Comparison of ENCODE assay signal across 1 fruit fly cellular context in the genomic region with DNA sequence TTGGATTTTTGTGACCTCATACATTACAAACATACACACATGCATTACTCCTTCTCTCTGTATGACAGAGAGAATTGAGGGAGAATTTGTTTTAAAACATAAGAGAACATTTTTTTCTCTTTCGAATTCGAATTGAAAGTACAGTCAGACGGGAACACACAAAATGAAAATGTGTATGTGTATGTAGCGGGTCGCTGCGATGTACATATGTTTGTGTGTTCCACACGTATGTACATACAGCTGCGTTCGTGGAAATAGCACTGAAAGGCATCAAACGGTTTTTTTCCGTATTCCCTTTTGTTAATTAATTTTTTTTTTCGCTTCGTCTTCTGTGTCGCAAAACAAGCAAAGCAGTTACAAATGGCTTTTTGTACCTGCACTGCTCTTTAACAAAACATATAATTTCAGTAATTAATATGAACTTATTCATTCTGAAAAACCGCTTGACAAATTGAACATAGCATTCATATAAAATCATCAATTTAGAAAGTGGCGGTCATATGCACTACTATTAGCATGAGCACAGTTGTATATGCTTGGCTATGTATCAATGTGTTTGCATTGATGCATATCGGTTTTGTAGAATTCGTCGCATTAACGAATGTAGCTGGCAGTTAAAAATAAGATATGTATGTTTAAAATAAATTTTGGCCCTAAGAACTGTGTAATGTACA.
TF ChIP-seq lines count a peak whose summit lies in the region.

No protein-coding gene starts in this region.

TF ChIP-seq in whole organism, embryonic, 481 proteins besides CTCF, POLR2A, EP300 and RAD21 (continued from another document):
- TF ChIP-seq Dad (GFP tag; optimal IDR thresholded peaks at IDR 0.05; lab: Kevin White, UChicago) (peak; percentile 94), CG30020 (tag; optimal IDR thresholded peaks at IDR 0.05; lab: Kevin White, UChicago) (peak; percentile 90), Trl (optimal IDR thresholded peaks at IDR 0.05; lab: Kevin White, UChicago) (peak; percentile 71 to 84), Trl (GFP tag; optimal IDR thresholded peaks at IDR 0.05; lab: Kevin White, UChicago) (peak; percentile 95), CG33213 (GFP tag; optimal IDR thresholded peaks at IDR 0.05; lab: Kevin White, UChicago) (peak; percentile 92), nerfin-2 (GFP tag; IDR thresholded peaks at IDR 0.05; lab: Robert Waterston, UW; ENCODE audit: partially characterized antibody) (no peak), CG3726 (GFP tag; IDR thresholded peaks at IDR 0.05; lab: Robert Waterston, UW) (no peak; the same call in 2 of the 3 replicates), CG5245 (GFP tag; optimal IDR thresholded peaks at IDR 0.05; lab: Kevin White, UChicago) (peak; percentile 83), Xrp1 (GFP tag; IDR thresholded peaks at IDR 0.05; lab: Robert Waterston, UW) (peak; percentile 94), gt (GFP tag; IDR thresholded peaks at IDR 0.05; lab: Robert Waterston, UW) (peak; percentile 84), HLH4C (GFP tag; IDR thresholded peaks at IDR 0.05; lab: Robert Waterston, UW; ENCODE audit: partially characterized antibody) (no peak), kni (GFP tag; optimal IDR thresholded peaks at IDR 0.05; lab: Kevin White, UChicago) (peak; percentile 94), CG18262 (tag; optimal IDR thresholded peaks at IDR 0.05; lab: Kevin White, UChicago) (peak; percentile 98), bigmax (GFP tag; optimal IDR thresholded peaks at IDR 0.05; lab: Kevin White, UChicago) (peak; percentile 61), Dp (GFP tag; optimal IDR thresholded peaks at IDR 0.05; lab: Kevin White, UChicago) (peak; percentile 11), odd (GFP tag; optimal IDR thresholded peaks at IDR 0.05; lab: Kevin White, UChicago) (peak; percentile 97), Lhr (GFP tag; optimal IDR thresholded peaks at IDR 0.05; lab: Kevin White, UChicago) (peak; percentile 86), MESR4 (GFP tag; optimal IDR thresholded peaks at IDR 0.05; lab: Kevin White, UChicago) (peak; percentile 53), wek (GFP tag; optimal IDR thresholded peaks at IDR 0.05; lab: Kevin White, UChicago) (peak; percentile 84)
